Worm (Caenorhabditis elegans): Measurements from ENCODE around the gene Y73C8B.3.

DNA sequence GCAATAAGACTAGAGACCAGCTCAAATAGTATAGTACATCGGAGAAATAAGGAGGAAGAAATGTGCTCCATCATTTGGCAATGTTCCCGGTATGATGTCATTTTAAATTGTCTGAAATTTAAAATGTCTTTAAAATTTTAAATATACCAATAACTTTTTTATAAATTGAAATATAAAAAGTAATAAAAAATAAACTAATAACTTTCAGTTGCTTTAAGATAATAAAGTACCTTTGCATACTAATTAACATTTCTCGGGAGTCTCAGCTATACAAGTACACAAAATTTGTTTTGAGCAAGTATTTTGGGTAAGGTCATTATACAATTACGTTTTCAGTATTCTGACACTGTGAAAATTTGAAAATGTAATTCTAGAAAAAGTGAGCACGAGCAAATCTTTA is 41.2 kb downstream of the Y73C8B.3 start, which contains the start of gene srab-6:
- TF ChIP-seq pha-4 (tag; optimal IDR thresholded peaks at IDR 0.05) = no peak
- no peak for TF ChIP-seq sea-2 (GFP tag; optimal IDR thresholded peaks at IDR 0.05)
- TF ChIP-seq ama-1 (optimal IDR thresholded peaks at IDR 0.05) = no peak
- no peak for TF ChIP-seq ZK546.5 (tag; optimal IDR thresholded peaks at IDR 0.05)
- TF ChIP-seq skn-1 (tag; optimal IDR thresholded peaks at IDR 0.05) = no peak

Measured in whole organism, L3 larva.